Fruit fly (Drosophila melanogaster): ENCODE measurements around the gene PIG-P.

PIG-P gene

dm6 chr3R:26105924-26106494 is 48.0 kb upstream of the PIG-P start (continued):
- TF ChIP-seq CG32006 (GFP tag; optimal IDR thresholded peaks at IDR 0.05) (no peak), CG3032 (tag; optimal IDR thresholded peaks at IDR 0.05) (no peak), pdm3 (GFP tag; optimal IDR thresholded peaks at IDR 0.05) (peak; percentile 32), dsx (GFP tag; optimal IDR thresholded peaks at IDR 0.05; ENCODE audit: poor library complexity, severe bottlenecking) (no peak), salr (GFP tag; optimal IDR thresholded peaks at IDR 0.05) (no peak), CG31627 (GFP tag; optimal IDR thresholded peaks at IDR 0.05) (no peak), Lpt (GFP tag; optimal IDR thresholded peaks at IDR 0.05) (peak; percentile 45), Eip78C (GFP tag) (peak; percentile 76), CG11294 (GFP tag; IDR thresholded peaks at IDR 0.05) (peak; percentile 54), OdsH (GFP tag; optimal IDR thresholded peaks at IDR 0.05) (peak; percentile 27), CG6163 (GFP tag; IDR thresholded peaks at IDR 0.05) (peak; percentile 64; the same call in 2 of the 3 replicates), topi (GFP tag; optimal IDR thresholded peaks at IDR 0.05) (no peak), fkh (GFP tag; optimal IDR thresholded peaks at IDR 0.05) (no peak), Eip93F (GFP tag; optimal IDR thresholded peaks at IDR 0.05) (no peak), CG6792 (GFP tag; optimal IDR thresholded peaks at IDR 0.05) (no peak)

DNA sequence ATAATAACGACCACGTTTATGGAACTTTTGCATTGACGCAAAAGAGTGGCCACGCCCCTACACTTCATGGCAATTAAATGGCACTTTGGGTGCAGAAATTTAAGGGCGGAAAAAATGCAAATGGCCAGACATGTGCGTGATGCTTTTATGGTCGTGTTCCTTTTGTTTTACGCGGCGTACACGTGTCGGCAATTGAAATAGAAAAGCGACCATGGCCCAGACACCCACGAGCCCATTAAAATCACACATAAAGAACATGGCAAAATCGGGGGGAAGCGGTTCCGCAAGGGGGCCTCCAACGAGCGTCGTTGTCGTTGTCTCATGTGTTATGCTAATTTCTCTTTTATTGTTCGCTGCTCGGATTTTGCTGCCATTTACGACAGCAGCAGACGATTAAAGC is 47.4 kb upstream of the PIG-P start:
- TF ChIP-seq Lpt (GFP tag; optimal IDR thresholded peaks at IDR 0.05) (no peak), CG11762 (GFP tag; optimal IDR thresholded peaks at IDR 0.05; ENCODE audit: insufficient read depth) (no peak), Blimp-1 (GFP tag; optimal IDR thresholded peaks at IDR 0.05) (no peak), Met (GFP tag; optimal IDR thresholded peaks at IDR 0.05) (no peak), svp (GFP tag) (no peak), Smox (GFP tag; optimal IDR thresholded peaks at IDR 0.05) (no peak), Eip78C (GFP tag) (no peak), CG8319 (GFP tag; optimal IDR thresholded peaks at IDR 0.05) (no peak), dac (GFP tag; optimal IDR thresholded peaks at IDR 0.05) (no peak), vri (GFP tag; optimal IDR thresholded peaks at IDR 0.05) (no peak), Sox15 (GFP tag; optimal IDR thresholded peaks at IDR 0.05) (no peak), CG10669 (GFP tag; optimal IDR thresholded peaks at IDR 0.05) (no peak), lz (GFP tag; optimal IDR thresholded peaks at IDR 0.05) (no peak), CG3032 (tag; optimal IDR thresholded peaks at IDR 0.05) (no peak), CG8119 (GFP tag; IDR thresholded peaks at IDR 0.05) (no peak)

DNA sequence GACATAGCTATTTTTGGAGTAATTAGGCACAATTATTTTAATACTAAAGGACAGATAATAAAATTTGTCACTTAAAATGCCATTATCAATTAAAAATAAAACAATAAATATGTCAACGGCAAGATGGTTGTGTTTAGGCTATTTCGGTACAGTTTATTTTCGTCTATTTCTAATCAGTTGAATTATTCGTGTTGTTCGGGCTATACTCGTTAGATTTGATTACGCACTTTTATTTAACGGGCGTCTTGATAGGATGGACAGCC is 47.0 kb upstream of the PIG-P start:
- TF ChIP-seq achi (GFP tag; optimal IDR thresholded peaks at IDR 0.05) (no peak), esn (GFP tag; optimal IDR thresholded peaks at IDR 0.05) (no peak), Eip78C (GFP tag) (peak; percentile 16)

DNA sequence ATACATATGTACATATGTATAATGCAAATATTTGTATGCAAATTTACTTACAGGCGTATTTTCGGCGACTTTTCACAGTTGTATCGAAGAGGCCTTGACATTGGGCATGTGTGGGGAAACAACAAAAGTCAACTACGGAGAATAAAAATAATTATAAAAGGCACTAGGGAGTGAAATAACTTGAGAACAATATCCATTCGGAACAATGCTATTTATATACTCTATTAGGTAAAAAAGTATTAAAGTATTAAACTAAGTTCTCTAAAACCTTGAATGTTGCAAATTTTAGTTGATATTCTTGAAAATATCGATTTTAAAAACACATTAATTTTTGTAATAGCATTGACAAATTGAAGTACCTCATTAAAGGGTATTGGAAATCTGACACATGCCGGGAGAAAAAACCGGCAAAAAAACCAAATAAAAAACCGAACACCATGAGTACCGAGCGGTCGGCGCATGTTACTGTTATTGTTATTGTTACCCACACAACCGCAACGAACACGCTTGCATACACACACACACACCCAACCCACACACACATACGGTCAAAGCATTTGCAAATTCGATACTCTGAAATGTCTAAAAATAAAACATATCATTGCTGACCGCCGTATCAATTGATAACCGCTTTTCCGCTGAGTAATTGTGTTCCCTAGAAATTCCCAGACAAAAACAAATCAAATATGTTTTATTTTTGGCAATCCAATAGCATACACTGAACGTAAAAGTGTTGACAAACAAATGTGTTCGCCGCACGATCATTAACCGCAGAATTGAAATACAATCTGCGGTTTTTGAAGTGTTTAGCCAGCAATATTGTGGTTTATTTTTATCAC is 46.5 kb upstream of the PIG-P start:
- TF ChIP-seq CG7368 (GFP tag; optimal IDR thresholded peaks at IDR 0.05) (peak; percentile 32), CG8119 (GFP tag; IDR thresholded peaks at IDR 0.05) (peak; percentile 56; the same call in 1 of the 3 replicates), vri (GFP tag; optimal IDR thresholded peaks at IDR 0.05) (peak; percentile 20), CG3919 (GFP tag; optimal IDR thresholded peaks at IDR 0.05) (peak; percentile 52), Ets21C (GFP tag; optimal IDR thresholded peaks at IDR 0.05) (peak; percentile 69), topi (GFP tag; optimal IDR thresholded peaks at IDR 0.05) (peak; percentile 84), CG6792 (GFP tag; optimal IDR thresholded peaks at IDR 0.05) (peak; percentile 70), CG3032 (tag; optimal IDR thresholded peaks at IDR 0.05) (peak; percentile 28), Hr39 (GFP tag; optimal IDR thresholded peaks at IDR 0.05) (peak; percentile 71), Eip78C (GFP tag) (peak; percentile 81), CG8632 (GFP tag; optimal IDR thresholded peaks at IDR 0.05) (peak; percentile 54), net (GFP tag; optimal IDR thresholded peaks at IDR 0.05) (peak; percentile 33), pdm3 (GFP tag; optimal IDR thresholded peaks at IDR 0.05) (peak; percentile 41), CG1621 (tag; optimal IDR thresholded peaks at IDR 0.05) (no peak), spab (GFP tag; optimal IDR thresholded peaks at IDR 0.05) (peak; percentile 17), Eip93F (GFP tag; optimal IDR thresholded peaks at IDR 0.05) (peak; percentile 4), Ets96B (tag; optimal IDR thresholded peaks at IDR 0.05) (peak; percentile 13), CG10631 (GFP tag; optimal IDR thresholded peaks at IDR 0.05) (peak; percentile 38), Blimp-1 (GFP tag; optimal IDR thresholded peaks at IDR 0.05) (peak; percentile 35), CG31627 (GFP tag; optimal IDR thresholded peaks at IDR 0.05) (peak; percentile 77), Sox102F (GFP tag; optimal IDR thresholded peaks at IDR 0.05) (peak; percentile 67), Hr38 (GFP tag; optimal IDR thresholded peaks at IDR 0.05) (no peak), achi (GFP tag; optimal IDR thresholded peaks at IDR 0.05) (peak; percentile 57), eg (GFP tag; IDR thresholded peaks at IDR 0.05) (peak; percentile 66), CG6276 (GFP tag; optimal IDR thresholded peaks at IDR 0.05) (peak; percentile 9), Met (GFP tag; optimal IDR thresholded peaks at IDR 0.05) (peak; percentile 79), dac (GFP tag; optimal IDR thresholded peaks at IDR 0.05) (no peak)
